Fruit fly (Drosophila melanogaster): ENCODE results near the gene Setd3.

Setd3 gene

dm6 chrX:7004101-7004700 lies 35.7 kb upstream of the Setd3 start (continued):
- peak in 1 of 2 experiments; percentile 52 for TF ChIP-seq Eip74EF (GFP tag; optimal IDR thresholded peaks at IDR 0.05)
- peak; percentile 84 for TF ChIP-seq caup (GFP tag; optimal IDR thresholded peaks at IDR 0.05; ENCODE audit: severe bottlenecking)
- peak; percentile 67 for TF ChIP-seq wdn (GFP tag; IDR thresholded peaks at IDR 0.05)
- TF ChIP-seq CG18011 (GFP tag; optimal IDR thresholded peaks at IDR 0.05) = peak; percentile 39
- peak; percentile 91 for TF ChIP-seq CHES-1-like (GFP tag; optimal IDR thresholded peaks at IDR 0.05)
- TF ChIP-seq maf-S (GFP tag; optimal IDR thresholded peaks at IDR 0.05) = peak; percentile 80
- TF ChIP-seq CkIIα-i1 (GFP tag; IDR thresholded peaks at IDR 0.05) = no peak
- 0 out of 2 replicates have a peak, but pooled peaks have one; percentile 27 for TF ChIP-seq CG7372 (GFP tag; IDR thresholded peaks at IDR 0.05)
- peak; percentile 84 for TF ChIP-seq CG12942 (GFP tag; optimal IDR thresholded peaks at IDR 0.05)
- no peak for TF ChIP-seq Hmx (GFP tag; optimal IDR thresholded peaks at IDR 0.05)
- no peak for TF ChIP-seq Poxn (GFP tag; IDR thresholded peaks at IDR 0.05)
- TF ChIP-seq HmgZ (tag; optimal IDR thresholded peaks at IDR 0.05) = peak; percentile 83
- TF ChIP-seq sqz (GFP tag; optimal IDR thresholded peaks at IDR 0.05) = peak; percentile 85
- TF ChIP-seq oc (tag; optimal IDR thresholded peaks at IDR 0.05) = peak; percentile 72
- TF ChIP-seq CG16813 (GFP tag; IDR thresholded peaks at IDR 0.05; ENCODE audit: partially characterized antibody) = no peak
- TF ChIP-seq CG7357 (GFP tag; IDR thresholded peaks at IDR 0.05) = no peak
- peak; percentile 97 for TF ChIP-seq CG12236 (GFP tag; optimal IDR thresholded peaks at IDR 0.05)
- peak; percentile 92 for TF ChIP-seq tup (GFP tag; optimal IDR thresholded peaks at IDR 0.05)
- TF ChIP-seq CG8388 (GFP tag; optimal IDR thresholded peaks at IDR 0.05) = peak; percentile 61
- peak; percentile 66; the same call in 1 of the 2 replicates for TF ChIP-seq E2f1 (GFP tag; IDR thresholded peaks at IDR 0.05)
- TF ChIP-seq sug (tag; optimal IDR thresholded peaks at IDR 0.05) = peak; percentile 49
- peak; percentile 97 for TF ChIP-seq CG2875 (GFP tag; optimal IDR thresholded peaks at IDR 0.05)
- peak; percentile 95 for TF ChIP-seq fd64A (GFP tag; optimal IDR thresholded peaks at IDR 0.05)
- TF ChIP-seq pfk (GFP tag; optimal IDR thresholded peaks at IDR 0.05) = peak; percentile 66
- TF ChIP-seq ash1 (GFP tag; optimal IDR thresholded peaks at IDR 0.05) = peak; percentile 44
- peak; percentile 20 for TF ChIP-seq emc (GFP tag; optimal IDR thresholded peaks at IDR 0.05)
- peak; percentile 75 for TF ChIP-seq CG12769 (tag; optimal IDR thresholded peaks at IDR 0.05)
- TF ChIP-seq Atf-2 (GFP tag; optimal IDR thresholded peaks at IDR 0.05) = peak; percentile 88
- no peak for TF ChIP-seq br (optimal IDR thresholded peaks at IDR 0.05)
- TF ChIP-seq CG15696 (tag; optimal IDR thresholded peaks at IDR 0.05) = peak; percentile 98
- TF ChIP-seq CG14965 (GFP tag; optimal IDR thresholded peaks at IDR 0.05; ENCODE audit: borderline replicate concordance) = peak; percentile 85
- TF ChIP-seq Dip2 (GFP tag; IDR thresholded peaks at IDR 0.05) = no peak
- peak; percentile 98 for TF ChIP-seq ac (GFP tag; optimal IDR thresholded peaks at IDR 0.05)
- TF ChIP-seq Ravus (GFP tag; IDR thresholded peaks at IDR 0.05) = no peak; the same call in 1 of the 2 replicates
- TF ChIP-seq CG11696 (GFP tag; IDR thresholded peaks at IDR 0.05) = peak; percentile 44; the same call in 1 of the 2 replicates
- TF ChIP-seq CG17912 (GFP tag; optimal IDR thresholded peaks at IDR 0.05) = peak; percentile 62
- peak; percentile 45 for TF ChIP-seq kah (GFP tag; optimal IDR thresholded peaks at IDR 0.05)
- TF ChIP-seq lilli (GFP tag; optimal IDR thresholded peaks at IDR 0.05) = peak; percentile 58
- TF ChIP-seq CG15269 (tag; optimal IDR thresholded peaks at IDR 0.05) = peak; percentile 67
- peak; percentile 64 for TF ChIP-seq TFAM (GFP tag; optimal IDR thresholded peaks at IDR 0.05)
- TF ChIP-seq CG8089 (GFP tag; optimal IDR thresholded peaks at IDR 0.05) = peak; percentile 94
- peak; percentile 69 for TF ChIP-seq CG15514 (GFP tag; optimal IDR thresholded peaks at IDR 0.05)
- peak; percentile 79 for TF ChIP-seq CG2712 (tag; optimal IDR thresholded peaks at IDR 0.05)
- TF ChIP-seq hbn (GFP tag; IDR thresholded peaks at IDR 0.05; ENCODE audit: partially characterized antibody) = no peak
- no peak for TF ChIP-seq Dp (GFP tag; optimal IDR thresholded peaks at IDR 0.05)
- peak; percentile 74 for TF ChIP-seq CG17328 (GFP tag; IDR thresholded peaks at IDR 0.05)
- peak; percentile 81 for TF ChIP-seq repo (GFP tag; optimal IDR thresholded peaks at IDR 0.05)
- peak; percentile 79 for TF ChIP-seq CG4328 (GFP tag; optimal IDR thresholded peaks at IDR 0.05)
- peak; percentile 77 for TF ChIP-seq CG1792 (GFP tag; optimal IDR thresholded peaks at IDR 0.05)
